Worm (Caenorhabditis elegans): ENCODE data around the gene F20B6.5.

- TF ChIP-seq mec-3 (tag; optimal IDR thresholded peaks at IDR 0.05; ENCODE audit: borderline replicate concordance): no peak
- no peak for TF ChIP-seq pha-4 (tag; optimal IDR thresholded peaks at IDR 0.05)
- no peak for TF ChIP-seq che-1 (tag; optimal IDR thresholded peaks at IDR 0.05)
- TF ChIP-seq ceh-30 (tag; optimal IDR thresholded peaks at IDR 0.05): no peak
- no peak for TF ChIP-seq dve-1 (tag; optimal IDR thresholded peaks at IDR 0.05)
- TF ChIP-seq pax-1 (tag; optimal IDR thresholded peaks at IDR 0.05): no peak
- no peak for TF ChIP-seq gmeb-2 (tag; optimal IDR thresholded peaks at IDR 0.05)
- TF ChIP-seq fkh-10 (GFP tag; optimal IDR thresholded peaks at IDR 0.05): no peak
These were observed 36.0 kb upstream of the F20B6.5 start, which contains the start of gene rab-37 for ce11 chrX:4235752-4236151.

Data from whole organism, late embryonic.